Worm (Caenorhabditis elegans) whole organism, L1 larva: ENCODE results near the gene C45G9.15.

ENCODE experiments used
- blmp-1 ChIP-seq: fragments of 150-350 bp; optimal IDR thresholded peaks from 2 replicates; lab custom pipeline; 2014; ENCODE audit warnings: missing biosample characterization, missing genetic modification characterization
- egl-27 ChIP-seq, 2 experiments: fragments of 150-350 bp in 1 of 2; sonication (generic microtip); optimal IDR thresholded peaks; 3 replicates each; lab custom pipeline; 2017 to 2018; ENCODE audit warnings: missing biosample characterization in 2 of 2, missing genetic modification characterization in 2 of 2, missing genetic modification reagents in 2 of 2
- lir-3 ChIP-seq: sonication (generic microtip); optimal IDR thresholded peaks from 2 replicates; lab custom pipeline; 2016; ENCODE audit warnings: mild to moderate bottlenecking, missing genetic modification characterization, moderate library complexity, missing compliant biosample characterization; ENCODE audit not compliant: poor library complexity
- nhr-90 ChIP-seq: sonication (generic microtip); optimal IDR thresholded peaks from 2 replicates; lab custom pipeline; 2016; ENCODE audit warnings: mild to moderate bottlenecking, missing genetic modification characterization, missing compliant biosample characterization; ENCODE audit not compliant: poor library complexity
- snpc-4 ChIP-seq: fragments of 150-350 bp; optimal IDR thresholded peaks from 2 replicates; lab custom pipeline; 2014; ENCODE audit warnings: missing biosample characterization, missing genetic modification characterization
- tlp-1 ChIP-seq: fragments of 150-350 bp; optimal IDR thresholded peaks from 2 replicates; lab custom pipeline; 2014; ENCODE audit warnings: missing biosample characterization, missing genetic modification characterization

- no peak for TF ChIP-seq blmp-1
- no peak for TF ChIP-seq egl-27 (tag; optimal IDR thresholded peaks at IDR 0.05; lab: Kevin White, UChicago)
- no peak for TF ChIP-seq snpc-4 (tag; lab: Kevin White, UChicago)
- no peak for TF ChIP-seq nhr-90
- no peak for TF ChIP-seq lir-3 (tag; lab: Kevin White, UChicago)
- no peak for TF ChIP-seq tlp-1 (tag; lab: Kevin White, UChicago)
Measured at ce11 chrIII:5022964-5023363, 28.9 kb downstream of the C45G9.15 start, which contains the start of gene R144.13.
